Worm (Caenorhabditis elegans) whole organism, midembryonic: ENCODE data around the gene srx-102.

Source experiments
- T22C8.4 ChIP-seq: fragments of 200-800 bp; sonication (Bioruptor generic); IDR thresholded peaks from 2 replicates; pipeline ENCODE4 v1.3.6; 2022; ENCODE audit warnings: missing genetic modification characterization, missing compliant biosample characterization
- cog-1 ChIP-seq: sonication (generic microtip); optimal IDR thresholded peaks from 2 replicates; lab custom pipeline; 2016; ENCODE audit warnings: missing genetic modification characterization, missing compliant biosample characterization
- flt-1 ChIP-seq: fragments of 200-800 bp; sonication (Bioruptor generic); IDR thresholded peaks from 2 replicates; pipeline ENCODE4 v1.3.6; 2022; ENCODE audit warnings: missing genetic modification characterization, missing compliant biosample characterization
- klf-2 ChIP-seq: fragments of 200-800 bp; sonication (Bioruptor generic); conservative IDR thresholded peaks from 2 replicates; pipeline ENCODE4 v1.3.6; 2022; ENCODE audit warnings: missing genetic modification reagents, missing genetic modification characterization, missing compliant biosample characterization
- med-1 ChIP-seq: sonication (generic microtip); optimal IDR thresholded peaks from 2 replicates; lab custom pipeline; 2017; ENCODE audit warnings: missing genetic modification characterization, mild to moderate bottlenecking, missing compliant biosample characterization, antibody characterized with exemption, missing genetic modification reagents; ENCODE audit not compliant: insufficient read depth
- ref-1 ChIP-seq: fragments of 200-800 bp; sonication (Bioruptor generic); conservative IDR thresholded peaks from 2 replicates; pipeline ENCODE4 v1.3.6; 2022; ENCODE audit warnings: missing genetic modification reagents, missing genetic modification characterization, missing compliant biosample characterization
- tab-1 ChIP-seq: fragments of 200-800 bp; sonication (Bioruptor generic); IDR thresholded peaks from 2 replicates; pipeline ENCODE4 v1.3.6; 2022; ENCODE audit warnings: missing genetic modification characterization, missing compliant biosample characterization

DNA sequence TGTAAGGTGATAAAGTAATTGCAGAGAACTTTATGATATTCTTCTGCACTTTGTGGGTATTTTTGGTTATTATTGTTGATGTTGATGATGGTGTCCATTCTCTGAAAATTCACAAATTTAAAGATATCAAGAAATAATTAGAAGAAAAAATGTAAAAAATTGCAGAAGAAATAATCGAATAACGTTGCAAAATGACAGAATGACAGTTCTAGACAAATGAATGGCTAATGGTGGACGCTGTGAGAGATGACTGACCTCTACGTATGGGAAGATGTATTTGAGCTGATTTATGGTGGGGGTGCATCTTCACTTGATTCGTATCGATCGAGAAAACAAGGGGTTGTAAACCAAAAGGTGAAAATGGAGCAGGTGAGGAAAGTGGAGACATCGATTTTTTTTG lies 21.1 kb downstream of the srx-102 start, which contains the start of gene sea-1:
- TF ChIP-seq flt-1 (GFP tag; lab: Robert Waterston, UW) (no peak), ref-1 (GFP tag; lab: Robert Waterston, UW) (no peak), T22C8.4 (GFP tag; lab: Robert Waterston, UW) (no peak), cog-1 (tag; lab: Kevin White, UChicago) (no peak), klf-2 (no peak), tab-1 (no peak), med-1 (GFP tag; lab: Kevin White, UChicago) (no peak)
